Fruit fly (Drosophila melanogaster): ENCODE data around the gene Osi2.

The Osi2 gene

DNA sequence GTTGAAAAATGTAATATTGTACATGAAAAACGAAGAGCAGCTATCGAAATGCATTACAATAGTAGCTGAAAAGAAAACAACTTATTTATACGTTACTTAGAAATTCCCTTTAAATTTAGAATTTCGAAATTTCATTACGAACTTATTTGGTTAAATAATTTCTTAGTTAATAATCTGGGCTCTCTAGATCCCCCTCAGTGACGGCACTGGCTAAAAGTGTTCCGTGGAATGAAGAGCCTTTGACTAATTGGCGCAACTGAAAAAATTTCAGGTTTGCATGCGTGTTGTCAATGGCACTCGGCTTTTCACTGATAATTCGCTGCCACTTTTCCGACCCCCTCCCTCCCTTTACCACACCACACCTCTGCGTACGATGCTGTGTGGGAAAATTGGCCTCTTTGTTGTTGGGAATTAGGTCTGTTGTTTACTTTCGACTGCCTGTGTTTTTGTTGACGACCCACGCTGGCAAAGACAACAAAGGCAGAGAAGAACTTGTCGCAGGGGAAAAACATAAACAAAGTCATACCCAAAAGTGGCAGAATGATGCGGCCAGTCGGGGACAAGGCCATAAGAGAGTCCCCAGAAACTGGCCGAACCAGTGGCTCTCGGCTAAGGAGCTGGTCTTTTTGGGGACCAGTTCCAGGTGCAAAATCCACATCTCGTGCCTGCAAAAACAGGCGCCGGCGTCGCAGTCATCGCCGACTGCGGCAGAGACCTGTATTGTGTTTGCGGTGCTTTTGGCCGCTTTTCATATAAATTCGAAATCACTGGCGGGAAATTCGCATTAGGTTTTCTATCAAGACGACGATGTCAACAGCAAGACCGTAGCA is 6.1 kb downstream of the Osi2 start, which contains the start of gene Osi3 (continued):
- TF ChIP-seq Hr38 (GFP tag; optimal IDR thresholded peaks at IDR 0.05) (no peak), svp (GFP tag) (peak; percentile 59), CG10631 (GFP tag; optimal IDR thresholded peaks at IDR 0.05) (no peak), Hr4 (GFP tag; optimal IDR thresholded peaks at IDR 0.05) (peak; percentile 65), CG7368 (GFP tag; optimal IDR thresholded peaks at IDR 0.05) (no peak), CG6792 (GFP tag; optimal IDR thresholded peaks at IDR 0.05) (no peak), Sox15 (GFP tag; optimal IDR thresholded peaks at IDR 0.05) (no peak), net (GFP tag; optimal IDR thresholded peaks at IDR 0.05) (peak; percentile 18), CG4318 (GFP tag; optimal IDR thresholded peaks at IDR 0.05) (peak; percentile 54), Sox102F (GFP tag; optimal IDR thresholded peaks at IDR 0.05) (no peak), esn (GFP tag; optimal IDR thresholded peaks at IDR 0.05) (no peak), CG6854 (GFP tag; optimal IDR thresholded peaks at IDR 0.05) (no peak), acj6 (GFP tag; optimal IDR thresholded peaks at IDR 0.05) (peak; percentile 6), pdm3 (GFP tag; optimal IDR thresholded peaks at IDR 0.05) (peak; percentile 12), CG16779 (tag; optimal IDR thresholded peaks at IDR 0.05) (no peak), CG32006 (GFP tag; optimal IDR thresholded peaks at IDR 0.05) (peak; percentile 84), salr (GFP tag; optimal IDR thresholded peaks at IDR 0.05) (peak in 1 of 2 experiments; percentile 21), CG8632 (GFP tag; optimal IDR thresholded peaks at IDR 0.05) (peak; percentile 15), Lpt (GFP tag; optimal IDR thresholded peaks at IDR 0.05) (no peak), achi (GFP tag; optimal IDR thresholded peaks at IDR 0.05) (peak; percentile 7), topi (GFP tag; optimal IDR thresholded peaks at IDR 0.05) (no peak), spab (GFP tag; optimal IDR thresholded peaks at IDR 0.05) (no peak), OdsH (GFP tag; optimal IDR thresholded peaks at IDR 0.05) (peak; percentile 32), dsx (GFP tag; optimal IDR thresholded peaks at IDR 0.05; ENCODE audit: poor library complexity, severe bottlenecking) (no peak), CG6163 (GFP tag; IDR thresholded peaks at IDR 0.05) (no peak), cyc (GFP tag; optimal IDR thresholded peaks at IDR 0.05) (no peak), CG6276 (GFP tag; optimal IDR thresholded peaks at IDR 0.05) (peak; percentile 40), CG8119 (GFP tag; IDR thresholded peaks at IDR 0.05) (no peak), CG6808 (GFP tag; optimal IDR thresholded peaks at IDR 0.05) (no peak), lz (GFP tag; optimal IDR thresholded peaks at IDR 0.05) (no peak)

dm6 chr3R:6221681-6222080 is 12.5 kb downstream of the Osi2 start, which contains the start of gene Osi4:
Osi4 (minus strand) TSS chr3R:6221781.
- TF ChIP-seq CG8119 (GFP tag; IDR thresholded peaks at IDR 0.05) (no peak), Gug (GFP tag; IDR thresholded peaks at IDR 0.05) (no peak), CG6163 (GFP tag; IDR thresholded peaks at IDR 0.05) (no peak), Ets96B (tag; optimal IDR thresholded peaks at IDR 0.05) (no peak), CG10669 (GFP tag; optimal IDR thresholded peaks at IDR 0.05) (no peak), CG8632 (GFP tag; optimal IDR thresholded peaks at IDR 0.05) (no peak), topi (GFP tag; optimal IDR thresholded peaks at IDR 0.05) (no peak), fd85E (GFP tag; optimal IDR thresholded peaks at IDR 0.05) (no peak), CG7368 (GFP tag; optimal IDR thresholded peaks at IDR 0.05) (no peak), Sox15 (GFP tag; optimal IDR thresholded peaks at IDR 0.05) (no peak), CG4318 (GFP tag; optimal IDR thresholded peaks at IDR 0.05) (no peak), lz (GFP tag; optimal IDR thresholded peaks at IDR 0.05) (no peak), vri (GFP tag; optimal IDR thresholded peaks at IDR 0.05) (no peak), dsx (GFP tag; optimal IDR thresholded peaks at IDR 0.05; ENCODE audit: poor library complexity, severe bottlenecking) (no peak), Smox (GFP tag; optimal IDR thresholded peaks at IDR 0.05) (no peak), CG31627 (GFP tag; optimal IDR thresholded peaks at IDR 0.05) (no peak), Hr4 (GFP tag; optimal IDR thresholded peaks at IDR 0.05) (no peak), CG15336 (GFP tag; IDR thresholded peaks at IDR 0.05) (no peak)

Data from whole organism, prepupa.